Fruit fly (Drosophila melanogaster): ENCODE results near the gene CG15545.

Gene CG15545

DNA sequence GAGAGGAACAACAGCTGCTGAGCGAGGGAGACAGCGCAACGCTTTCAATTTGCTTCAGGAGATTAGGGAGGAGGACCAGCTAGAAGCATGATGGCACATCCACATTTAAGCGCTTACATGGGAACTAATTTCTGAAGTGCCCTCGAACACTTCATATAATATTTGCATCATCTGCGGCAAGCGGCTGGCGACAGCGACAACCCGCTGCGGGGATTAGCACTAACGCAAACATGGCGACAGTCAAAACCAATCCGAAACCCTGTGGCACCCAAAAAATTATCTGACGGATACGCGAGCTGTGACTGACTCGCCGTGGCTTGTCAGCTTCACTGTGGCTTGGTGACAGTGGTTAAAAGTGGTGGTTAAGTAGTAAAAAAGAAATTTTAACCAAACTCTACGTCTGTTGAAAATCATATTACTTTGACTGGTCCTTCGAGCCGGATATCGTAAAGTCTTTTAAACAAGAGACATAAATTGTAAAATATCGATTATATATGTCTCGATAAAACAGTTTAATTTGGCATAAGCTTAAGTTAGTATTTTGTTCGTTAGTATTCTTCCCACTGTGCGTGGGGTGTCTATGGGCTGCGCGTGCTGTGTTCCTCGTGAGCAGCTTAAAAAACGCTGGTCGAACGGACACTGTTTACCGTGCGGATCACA lies 12.1 kb downstream of the CG15545 start (continued):
- no peak for TF ChIP-seq Stat92E (GFP tag; optimal IDR thresholded peaks at IDR 0.05)
- no peak for TF ChIP-seq CG7963 (GFP tag; IDR thresholded peaks at IDR 0.05; ENCODE audit: partially characterized antibody)
- no peak for TF ChIP-seq CG18011 (GFP tag; optimal IDR thresholded peaks at IDR 0.05)
- TF ChIP-seq ind (GFP tag; optimal IDR thresholded peaks at IDR 0.05): no peak
- TF ChIP-seq Hmx (GFP tag; optimal IDR thresholded peaks at IDR 0.05): no peak
- peak; percentile 12 for TF ChIP-seq tin (GFP tag; optimal IDR thresholded peaks at IDR 0.05)
- TF ChIP-seq MBD-R2 (GFP tag; IDR thresholded peaks at IDR 0.05): no peak
- no peak; the same call in 2 of the 3 replicates for TF ChIP-seq dysf (GFP tag; IDR thresholded peaks at IDR 0.05)
- peak; percentile 12 for TF ChIP-seq phol (tag; optimal IDR thresholded peaks at IDR 0.05)
- no peak for TF ChIP-seq CG17186 (GFP tag; optimal IDR thresholded peaks at IDR 0.05)
- no peak for TF ChIP-seq CG5245 (GFP tag; optimal IDR thresholded peaks at IDR 0.05)
- TF ChIP-seq CG7786 (GFP tag; optimal IDR thresholded peaks at IDR 0.05): no peak
- no peak for TF ChIP-seq bowl (GFP tag; IDR thresholded peaks at IDR 0.05)
- TF ChIP-seq CG34422 (GFP tag; IDR thresholded peaks at IDR 0.05): no peak
- TF ChIP-seq Sry-δ (GFP tag; optimal IDR thresholded peaks at IDR 0.05): no peak
- no peak for TF ChIP-seq Rfx (GFP tag; IDR thresholded peaks at IDR 0.05)
- no peak for TF ChIP-seq CG14860 (GFP tag; IDR thresholded peaks at IDR 0.05; ENCODE audit: partially characterized antibody)
- TF ChIP-seq ac (GFP tag; optimal IDR thresholded peaks at IDR 0.05): no peak
- TF ChIP-seq her (GFP tag; optimal IDR thresholded peaks at IDR 0.05): no peak
- no peak for TF ChIP-seq bigmax (GFP tag; optimal IDR thresholded peaks at IDR 0.05)
- no peak for TF ChIP-seq CG13775 (GFP tag; optimal IDR thresholded peaks at IDR 0.05)
- no peak for TF ChIP-seq CG8290 (GFP tag; optimal IDR thresholded peaks at IDR 0.05)
- TF ChIP-seq CG8290 (tag; optimal IDR thresholded peaks at IDR 0.05): no peak
- no peak for TF ChIP-seq CG30431 (GFP tag; optimal IDR thresholded peaks at IDR 0.05)
- TF ChIP-seq Doc2 (GFP tag; IDR thresholded peaks at IDR 0.05): no peak
- no peak for TF ChIP-seq Hr3 (GFP tag; optimal IDR thresholded peaks at IDR 0.05)
- TF ChIP-seq slbo (GFP tag; IDR thresholded peaks at IDR 0.05): no peak
- TF ChIP-seq Lpt (GFP tag; optimal IDR thresholded peaks at IDR 0.05): no peak
- no peak for TF ChIP-seq CG4282 (GFP tag; optimal IDR thresholded peaks at IDR 0.05)
- TF ChIP-seq kah (GFP tag; optimal IDR thresholded peaks at IDR 0.05): no peak
- TF ChIP-seq B-H1 (GFP tag; IDR thresholded peaks at IDR 0.05): no peak
- TF ChIP-seq danr (GFP tag; IDR thresholded peaks at IDR 0.05): no peak
- TF ChIP-seq CG31224 (GFP tag; IDR thresholded peaks at IDR 0.05): no peak
- no peak for TF ChIP-seq HLHmδ (GFP tag; optimal IDR thresholded peaks at IDR 0.05)
- no peak for TF ChIP-seq CG2120 (GFP tag; optimal IDR thresholded peaks at IDR 0.05)
- TF ChIP-seq gem (tag; optimal IDR thresholded peaks at IDR 0.05): peak; percentile 45
- TF ChIP-seq CG12236 (GFP tag; optimal IDR thresholded peaks at IDR 0.05): no peak
- no peak for TF ChIP-seq unpg (GFP tag; optimal IDR thresholded peaks at IDR 0.05)
- TF ChIP-seq BEAF-32 (GFP tag; optimal IDR thresholded peaks at IDR 0.05): no peak
- TF ChIP-seq CG18599 (GFP tag; optimal IDR thresholded peaks at IDR 0.05): peak; percentile 43
- peak; percentile 42 for TF ChIP-seq dmrt99B (tag; optimal IDR thresholded peaks at IDR 0.05)
- TF ChIP-seq CG2129 (GFP tag; IDR thresholded peaks at IDR 0.05; ENCODE audit: partially characterized antibody): no peak
- TF ChIP-seq CG6689 (GFP tag; IDR thresholded peaks at IDR 0.05): 0 out of 2 replicates have a peak, but pooled peaks have one; percentile 26
- TF ChIP-seq sc (optimal IDR thresholded peaks at IDR 0.05): no peak
- no peak for TF ChIP-seq sc (GFP tag; optimal IDR thresholded peaks at IDR 0.05)
- TF ChIP-seq schlank (tag; optimal IDR thresholded peaks at IDR 0.05): no peak
- TF ChIP-seq CG10209 (GFP tag; optimal IDR thresholded peaks at IDR 0.05): no peak
- no peak for TF ChIP-seq NfI (GFP tag; optimal IDR thresholded peaks at IDR 0.05)
- TF ChIP-seq Ptx1 (GFP tag; IDR thresholded peaks at IDR 0.05): no peak
- TF ChIP-seq Oaz (GFP tag; IDR thresholded peaks at IDR 0.05): no peak
- TF ChIP-seq CG6683 (GFP tag; optimal IDR thresholded peaks at IDR 0.05): no peak
